Worm (Caenorhabditis elegans) whole organism, L3 larva: Measurements from ENCODE around the gene div-1.

Experiments used
- nhr-28 ChIP-seq: fragments of 150-350 bp; optimal IDR thresholded peaks from 2 replicates; lab custom pipeline; 2014; ENCODE audit warnings: missing biosample characterization, missing genetic modification characterization
- unc-62 ChIP-seq: fragments of 150-350 bp; sonication (generic microtip); optimal IDR thresholded peaks from 4 replicates; lab custom pipeline; 2014; ENCODE audit warnings: missing biosample characterization, missing genetic modification reagents, missing genetic modification characterization

DNA sequence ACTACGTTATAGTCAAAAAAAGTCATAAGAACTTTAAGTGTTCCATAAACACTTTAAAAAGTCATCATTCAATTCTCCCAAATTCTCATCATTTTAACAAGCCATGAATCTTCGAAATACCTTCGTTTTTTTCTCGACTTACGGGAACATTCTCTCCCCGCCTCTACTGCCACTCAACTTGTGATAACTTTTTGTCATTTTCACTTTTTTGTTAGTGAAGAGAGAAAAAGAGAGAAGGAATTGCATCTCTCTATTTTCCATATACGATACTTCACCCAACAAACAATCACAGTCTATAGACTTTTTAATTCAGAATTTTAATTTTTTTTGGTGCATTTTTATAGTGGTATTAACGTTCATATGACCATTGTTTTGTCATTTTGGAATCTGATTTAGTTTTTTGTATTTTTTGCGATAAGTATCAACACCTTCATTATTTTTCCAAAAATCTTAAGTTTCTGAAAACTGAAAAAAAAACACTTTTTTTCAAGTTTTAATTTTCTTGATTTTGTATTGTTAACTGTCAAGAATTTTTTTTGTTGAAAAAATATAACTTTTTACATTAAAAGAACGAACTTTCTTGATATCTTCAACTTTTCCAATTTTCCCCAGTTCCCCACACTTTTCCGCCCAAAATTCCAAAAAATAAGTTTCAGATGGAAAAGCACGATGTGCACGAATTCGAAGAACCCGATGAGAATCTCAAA lies 9.8 kb downstream of the div-1 start, which contains the start of gene Y70G10A.3:
- TF ChIP-seq unc-62, result no peak
- TF ChIP-seq nhr-28 (tag; lab: Kevin White, UChicago), result no peak
